Fruit fly (Drosophila melanogaster): Measurements from ENCODE around the gene Eip63E.

The Eip63E gene

DNA sequence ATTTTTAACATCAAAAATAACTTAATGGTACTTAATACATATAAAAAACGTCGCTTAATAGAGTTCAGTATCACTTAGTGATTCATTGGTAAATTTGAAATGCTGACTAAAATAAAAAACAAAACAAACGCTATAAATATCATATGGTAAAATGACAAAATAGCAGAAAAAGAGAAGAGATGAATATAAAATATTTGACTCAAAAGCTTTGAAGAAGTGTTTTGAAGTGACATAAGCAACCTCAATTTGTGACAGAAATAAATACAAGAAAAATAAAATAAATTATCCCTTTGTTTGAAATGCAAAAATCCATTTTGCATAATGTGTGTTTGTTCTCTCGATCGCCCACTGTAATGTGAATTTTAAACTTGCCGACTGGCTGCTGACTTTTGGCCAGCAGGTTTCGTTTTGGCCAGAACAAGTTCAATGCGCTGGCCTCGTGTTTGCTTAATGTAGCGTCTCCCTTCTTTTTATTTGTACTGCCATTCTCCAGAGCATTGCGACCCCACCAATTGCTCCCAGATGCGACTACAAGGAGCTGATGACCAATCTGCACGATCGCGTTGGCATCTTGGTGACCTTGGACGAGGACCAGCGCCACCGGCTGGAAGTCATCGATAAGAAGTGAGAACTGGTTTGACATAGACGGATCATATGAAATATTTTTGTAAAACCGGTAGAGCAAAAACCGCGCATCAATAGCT lies 97.2 kb downstream of the Eip63E start (continued):
- TF ChIP-seq CG9139 (GFP tag; optimal IDR thresholded peaks at IDR 0.05), result no peak
- TF ChIP-seq Smox (GFP tag; optimal IDR thresholded peaks at IDR 0.05), result peak; percentile 69
- TF ChIP-seq CG6276 (GFP tag; optimal IDR thresholded peaks at IDR 0.05), result no peak
- TF ChIP-seq CG6792 (GFP tag; optimal IDR thresholded peaks at IDR 0.05), result peak; percentile 32
- no peak for TF ChIP-seq CG11294 (GFP tag; IDR thresholded peaks at IDR 0.05)
- peak; percentile 27 for TF ChIP-seq CG3032 (tag; optimal IDR thresholded peaks at IDR 0.05)
- peak; percentile 57 for TF ChIP-seq CG31627 (GFP tag; optimal IDR thresholded peaks at IDR 0.05)
- TF ChIP-seq CG6808 (GFP tag; optimal IDR thresholded peaks at IDR 0.05), result peak; percentile 17
- TF ChIP-seq CG10669 (GFP tag; optimal IDR thresholded peaks at IDR 0.05), result peak; percentile 20

- TF ChIP-seq CG15336 (GFP tag; IDR thresholded peaks at IDR 0.05), result no peak
- no peak for TF ChIP-seq dsx (GFP tag; optimal IDR thresholded peaks at IDR 0.05; ENCODE audit: poor library complexity, severe bottlenecking)
- TF ChIP-seq eg (GFP tag; IDR thresholded peaks at IDR 0.05), result no peak
- TF ChIP-seq acj6 (GFP tag; optimal IDR thresholded peaks at IDR 0.05), result no peak
- TF ChIP-seq CG16779 (tag; optimal IDR thresholded peaks at IDR 0.05), result no peak
- TF ChIP-seq fd59A (GFP tag; optimal IDR thresholded peaks at IDR 0.05), result no peak
- TF ChIP-seq CG6854 (GFP tag; optimal IDR thresholded peaks at IDR 0.05), result no peak
- no peak for TF ChIP-seq CG3919 (GFP tag; optimal IDR thresholded peaks at IDR 0.05)
- no peak for TF ChIP-seq topi (GFP tag; optimal IDR thresholded peaks at IDR 0.05)
- TF ChIP-seq CG3032 (tag; optimal IDR thresholded peaks at IDR 0.05), result no peak
- no peak for TF ChIP-seq Lpt (GFP tag; optimal IDR thresholded peaks at IDR 0.05)
- no peak for TF ChIP-seq lz (GFP tag; optimal IDR thresholded peaks at IDR 0.05)
Measured at dm6 chr3L:3615082-3615481, 99.5 kb downstream of the Eip63E start, which contains the start of gene CG10357. TSS of gene CG10357 (plus strand) at chr3L:3615382.

DNA sequence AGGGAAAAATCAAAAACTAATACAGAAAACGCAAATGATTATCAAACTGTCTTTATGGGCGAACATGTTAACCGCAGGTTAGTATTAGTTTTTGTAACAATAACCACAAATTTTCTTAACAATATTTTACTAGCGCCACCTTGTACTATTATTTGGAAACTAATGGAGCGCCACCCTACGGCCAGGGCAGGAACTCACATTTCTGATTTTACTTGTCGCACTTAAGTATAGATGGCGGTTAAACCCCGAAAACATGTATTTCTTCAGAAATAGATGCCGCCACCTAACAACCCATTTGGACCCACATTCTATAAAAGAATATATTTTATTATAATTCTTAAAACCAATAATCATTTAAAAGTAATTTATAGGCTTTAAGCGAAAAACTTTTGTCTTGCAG lies 100.8 kb downstream of the Eip63E start:
- TF ChIP-seq CG15336 (GFP tag; IDR thresholded peaks at IDR 0.05) (no peak), CG1621 (tag; optimal IDR thresholded peaks at IDR 0.05) (no peak), Met (GFP tag; optimal IDR thresholded peaks at IDR 0.05) (peak; percentile 76), CG10669 (GFP tag; optimal IDR thresholded peaks at IDR 0.05) (peak; percentile 2), Eip75B (GFP tag; optimal IDR thresholded peaks at IDR 0.05) (peak; percentile 67), Sox102F (GFP tag; optimal IDR thresholded peaks at IDR 0.05) (peak; percentile 48), cyc (GFP tag; optimal IDR thresholded peaks at IDR 0.05) (peak; percentile 83), topi (GFP tag; optimal IDR thresholded peaks at IDR 0.05) (peak; percentile 46), Blimp-1 (GFP tag; optimal IDR thresholded peaks at IDR 0.05) (no peak), CG3032 (tag; optimal IDR thresholded peaks at IDR 0.05) (peak; percentile 45), dsx (GFP tag; optimal IDR thresholded peaks at IDR 0.05; ENCODE audit: poor library complexity, severe bottlenecking) (peak; percentile 12), CG6792 (GFP tag; optimal IDR thresholded peaks at IDR 0.05) (peak; percentile 51), CG11762 (GFP tag; optimal IDR thresholded peaks at IDR 0.05; ENCODE audit: insufficient read depth) (no peak), ss (GFP tag; optimal IDR thresholded peaks at IDR 0.05) (no peak), Hr38 (GFP tag; optimal IDR thresholded peaks at IDR 0.05) (no peak), CG10631 (GFP tag; optimal IDR thresholded peaks at IDR 0.05) (peak; percentile 41), CG11902 (GFP tag; optimal IDR thresholded peaks at IDR 0.05) (peak; percentile 58), svp (GFP tag) (peak; percentile 66), Gug (GFP tag; IDR thresholded peaks at IDR 0.05) (no peak), achi (GFP tag; optimal IDR thresholded peaks at IDR 0.05) (no peak), Hr39 (GFP tag; optimal IDR thresholded peaks at IDR 0.05) (peak; percentile 82), salr (GFP tag; optimal IDR thresholded peaks at IDR 0.05) (peak in 1 of 2 experiments; percentile 46), OdsH (GFP tag; optimal IDR thresholded peaks at IDR 0.05) (peak; percentile 62), CG6854 (GFP tag; optimal IDR thresholded peaks at IDR 0.05) (no peak), Ets96B (tag; optimal IDR thresholded peaks at IDR 0.05) (no peak), esn (GFP tag; optimal IDR thresholded peaks at IDR 0.05) (peak; percentile 76), lz (GFP tag; optimal IDR thresholded peaks at IDR 0.05) (peak; percentile 80), Ets21C (GFP tag; optimal IDR thresholded peaks at IDR 0.05) (peak; percentile 47), Lpt (GFP tag; optimal IDR thresholded peaks at IDR 0.05) (no peak), Sox14 (GFP tag; optimal IDR thresholded peaks at IDR 0.05) (peak; percentile 64), CG6276 (GFP tag; optimal IDR thresholded peaks at IDR 0.05) (no peak), CG16779 (tag; optimal IDR thresholded peaks at IDR 0.05) (no peak), Hr4 (GFP tag; optimal IDR thresholded peaks at IDR 0.05) (peak; percentile 12), fkh (GFP tag; optimal IDR thresholded peaks at IDR 0.05) (no peak), pdm3 (GFP tag; optimal IDR thresholded peaks at IDR 0.05) (peak; percentile 73), CG32006 (GFP tag; optimal IDR thresholded peaks at IDR 0.05) (no peak), CG9139 (GFP tag; optimal IDR thresholded peaks at IDR 0.05) (no peak)

All from whole organism, prepupa.